Worm (Caenorhabditis elegans) whole organism, L4 larva: ENCODE data around the gene F55B11.6.

Experiments
- F26F4.8 ChIP-seq: fragments of 200-800 bp; sonication (Bioruptor generic); conservative IDR thresholded peaks from 2 replicates; pipeline ENCODE4 v1.3.6; 2022; ENCODE audit warnings: missing genetic modification characterization, missing compliant biosample characterization
- Y48G9A.11 ChIP-seq: fragments of 200-800 bp; sonication (Bioruptor generic); IDR thresholded peaks from 2 replicates; pipeline ENCODE4 v1.3.6; 2022; ENCODE audit warnings: missing genetic modification reagents, missing genetic modification characterization, missing compliant biosample characterization
- Y5F2A.4 ChIP-seq: fragments of 200-800 bp; sonication (Bioruptor generic); optimal IDR thresholded peaks from 2 replicates; lab custom pipeline; 2018; ENCODE audit warnings: mild to moderate bottlenecking, missing genetic modification characterization, missing compliant biosample characterization
- aha-1 ChIP-seq: fragments of 150-350 bp; peaks from one replicate; lab custom pipeline; 2014; ENCODE audit warnings: missing biosample characterization, missing genetic modification characterization
- aly-2 ChIP-seq: sonication (generic microtip); optimal IDR thresholded peaks from 2 replicates; lab custom pipeline; 2018; ENCODE audit warnings: missing biosample characterization, missing genetic modification characterization
- arid-1 ChIP-seq: fragments of 200-800 bp; sonication (Bioruptor generic); conservative IDR thresholded peaks from 2 replicates; pipeline ENCODE4 v1.3.6; 2022; ENCODE audit warnings: missing genetic modification reagents, missing genetic modification characterization, missing compliant biosample characterization
- ceh-32 ChIP-seq: sonication (generic microtip); optimal IDR thresholded peaks from 2 replicates; lab custom pipeline; 2016; ENCODE audit warnings: mild to moderate bottlenecking, missing genetic modification characterization, missing compliant biosample characterization; ENCODE audit not compliant: poor library complexity
- ceh-62 ChIP-seq: sonication (generic microtip); optimal IDR thresholded peaks from 2 replicates; lab custom pipeline; 2017; ENCODE audit warnings: missing biosample characterization, missing genetic modification characterization
- ctbp-1 ChIP-seq: fragments of 200-800 bp; sonication (Bioruptor generic); IDR thresholded peaks from 2 replicates; pipeline ENCODE4 v1.3.6; 2022; ENCODE audit warnings: missing genetic modification reagents, missing genetic modification characterization, missing compliant biosample characterization
- daf-12 ChIP-seq: fragments of 150-350 bp; optimal IDR thresholded peaks from 2 replicates; lab custom pipeline; 2014; ENCODE audit warnings: missing biosample characterization, missing genetic modification reagents, missing genetic modification characterization
- daf-16 ChIP-seq, 3 experiments: sonication (generic microtip); optimal IDR thresholded peaks; 2 replicates each; lab custom pipeline; 2016 to 2017; ENCODE audit warnings: missing genetic modification characterization in 3 of 3, missing genetic modification reagents in 3 of 3, mild to moderate bottlenecking in 2 of 3, missing compliant biosample characterization in 2 of 3, missing biosample characterization in 1 of 3, moderate library complexity in 1 of 3
- dmd-6 ChIP-seq: fragments of 200-800 bp; sonication (Bioruptor generic); IDR thresholded peaks from 2 replicates; pipeline ENCODE4 v1.3.6; 2022; ENCODE audit warnings: missing genetic modification reagents, missing genetic modification characterization, missing compliant biosample characterization
- dmd-8 ChIP-seq: fragments of 200-800 bp; sonication (Bioruptor generic); IDR thresholded peaks from 2 replicates; pipeline ENCODE4 v1.3.6; 2022; ENCODE audit warnings: missing genetic modification characterization, missing compliant biosample characterization
- dmd-9 ChIP-seq: fragments of 200-800 bp; sonication (Bioruptor generic); IDR thresholded peaks from 2 replicates; pipeline ENCODE4 v1.3.6; 2022; ENCODE audit warnings: missing genetic modification reagents, missing genetic modification characterization, missing compliant biosample characterization
- dpl-1 ChIP-seq: fragments of 150-350 bp; optimal IDR thresholded peaks from 2 replicates; lab custom pipeline; 2014; ENCODE audit warnings: missing biosample characterization, missing genetic modification reagents, missing genetic modification characterization
- dve-1 ChIP-seq: sonication (generic microtip); optimal IDR thresholded peaks from 2 replicates; lab custom pipeline; 2017; ENCODE audit warnings: antibody characterized with exemption, mild to moderate bottlenecking, missing genetic modification characterization, missing compliant biosample characterization; ENCODE audit not compliant: insufficient read depth
- egl-43 ChIP-seq: fragments of 200-800 bp; sonication (Bioruptor generic); IDR thresholded peaks from 2 replicates; pipeline ENCODE4 v1.3.6; 2022; ENCODE audit warnings: missing genetic modification reagents, missing genetic modification characterization, missing compliant biosample characterization
- hlh-11 ChIP-seq: fragments of 200-800 bp; sonication (Bioruptor generic); optimal IDR thresholded peaks from 2 replicates; lab custom pipeline; 2018; ENCODE audit warnings: mild to moderate bottlenecking, missing genetic modification characterization, missing compliant biosample characterization
- hlh-30 ChIP-seq: sonication (generic microtip); optimal IDR thresholded peaks from 2 replicates; lab custom pipeline; 2017; ENCODE audit warnings: antibody characterized with exemption, mild to moderate bottlenecking, missing genetic modification characterization, missing compliant biosample characterization; ENCODE audit not compliant: insufficient read depth
- jun-1 ChIP-seq: fragments of 150-350 bp; optimal IDR thresholded peaks from 2 replicates; lab custom pipeline; 2014; ENCODE audit warnings: missing biosample characterization, missing genetic modification reagents, missing genetic modification characterization
- lin-1 ChIP-seq: fragments of 200-800 bp; sonication (Bioruptor generic); IDR thresholded peaks from 2 replicates; pipeline ENCODE4 v1.3.6; 2022; ENCODE audit warnings: missing genetic modification reagents, missing genetic modification characterization, missing compliant biosample characterization
- lin-13 ChIP-seq: fragments of 150-350 bp; optimal IDR thresholded peaks from 2 replicates; lab custom pipeline; 2014; ENCODE audit warnings: missing biosample characterization, missing genetic modification reagents, missing genetic modification characterization
- lin-15B ChIP-seq: fragments of 150-350 bp; sonication (generic microtip); optimal IDR thresholded peaks from 3 replicates; lab custom pipeline; 2014; ENCODE audit warnings: missing biosample characterization, missing genetic modification characterization
- lir-3 ChIP-seq: sonication (generic microtip); optimal IDR thresholded peaks from 2 replicates; lab custom pipeline; 2016; ENCODE audit warnings: mild to moderate bottlenecking, missing genetic modification characterization, missing compliant biosample characterization
- mdl-1 ChIP-seq, 2 experiments: fragments of 150-350 bp in 1 of 2; sonication (generic microtip) in 1 of 2; optimal IDR thresholded peaks; 2 replicates each; lab custom pipeline; 2014 to 2017; ENCODE audit warnings: missing biosample characterization in 2 of 2, missing genetic modification characterization in 2 of 2
- mep-1 ChIP-seq: fragments of 150-350 bp; sonication (generic microtip); optimal IDR thresholded peaks from 3 replicates; lab custom pipeline; 2014; ENCODE audit warnings: missing biosample characterization, missing genetic modification characterization
- mes-2 ChIP-seq: sonication (generic microtip); optimal IDR thresholded peaks from 2 replicates; lab custom pipeline; 2016; ENCODE audit warnings: missing genotype, mild to moderate bottlenecking, missing genetic modification characterization, missing compliant biosample characterization; ENCODE audit not compliant: poor library complexity, severe bottlenecking
- mxl-3 ChIP-seq: fragments of 200-800 bp; sonication (Bioruptor generic); optimal IDR thresholded peaks from 2 replicates; lab custom pipeline; 2018; ENCODE audit warnings: mild to moderate bottlenecking, missing genetic modification characterization, missing compliant biosample characterization
- nhr-102 ChIP-seq: sonication (generic microtip); optimal IDR thresholded peaks from 2 replicates; lab custom pipeline; 2016; ENCODE audit warnings: mild to moderate bottlenecking, missing genetic modification characterization, moderate library complexity, missing compliant biosample characterization
- nhr-111 ChIP-seq: fragments of 200-800 bp; sonication (Bioruptor generic); optimal IDR thresholded peaks from 2 replicates; lab custom pipeline; 2018; ENCODE audit warnings: mild to moderate bottlenecking, missing genetic modification characterization, missing compliant biosample characterization
- nhr-28 ChIP-seq: fragments of 150-350 bp; optimal IDR thresholded peaks from 2 replicates; lab custom pipeline; 2014; ENCODE audit warnings: missing biosample characterization, missing genetic modification characterization
- nhr-48 ChIP-seq: sonication (generic microtip); optimal IDR thresholded peaks from 2 replicates; lab custom pipeline; 2016; ENCODE audit warnings: mild to moderate bottlenecking, missing genetic modification characterization, missing compliant biosample characterization
- nhr-6 ChIP-seq: fragments of 150-350 bp; optimal IDR thresholded peaks from 2 replicates; lab custom pipeline; 2014; ENCODE audit warnings: missing biosample characterization, missing genetic modification characterization
- nhr-76 ChIP-seq: fragments of 150-350 bp; optimal IDR thresholded peaks from 2 replicates; lab custom pipeline; 2014; ENCODE audit warnings: missing biosample characterization, missing genetic modification characterization
- nhr-77 ChIP-seq: fragments of 150-350 bp; optimal IDR thresholded peaks from 2 replicates; lab custom pipeline; 2014; ENCODE audit warnings: missing biosample characterization, missing genetic modification characterization
- php-3 ChIP-seq: fragments of 200-800 bp; sonication (Bioruptor generic); IDR thresholded peaks from 2 replicates; pipeline ENCODE4 v1.3.6; 2022; ENCODE audit warnings: missing genetic modification reagents, missing genetic modification characterization, missing compliant biosample characterization
- pqm-1 ChIP-seq: sonication (generic microtip); optimal IDR thresholded peaks from 2 replicates; lab custom pipeline; 2017; ENCODE audit warnings: missing biosample characterization, missing genetic modification characterization
- saeg-2 ChIP-seq: fragments of 200-800 bp; sonication (Bioruptor generic); IDR thresholded peaks from 2 replicates; pipeline ENCODE4 v1.3.6; 2022; ENCODE audit warnings: missing genetic modification reagents, missing genetic modification characterization, missing compliant biosample characterization
- skn-1 ChIP-seq: fragments of 150-350 bp; optimal IDR thresholded peaks from 2 replicates; lab custom pipeline; 2014; ENCODE audit warnings: missing biosample characterization, missing genetic modification characterization
- snpc-4 ChIP-seq: fragments of 150-350 bp; optimal IDR thresholded peaks from 2 replicates; lab custom pipeline; 2014; ENCODE audit warnings: missing biosample characterization, missing genetic modification characterization
- spr-1 ChIP-seq: sonication (generic microtip); optimal IDR thresholded peaks from 2 replicates; lab custom pipeline; 2016; ENCODE audit warnings: mild to moderate bottlenecking, missing genetic modification characterization, missing compliant biosample characterization
- tra-1 ChIP-seq: fragments of 200-800 bp; sonication (Bioruptor generic); IDR thresholded peaks from 2 replicates; pipeline ENCODE4 v1.3.6; 2022; ENCODE audit warnings: missing genetic modification reagents, missing genetic modification characterization, missing compliant biosample characterization
- unc-62 ChIP-seq, 3 experiments: fragments of 150-350 bp in 1 of 3; sonication (generic microtip); optimal IDR thresholded peaks in 2 of 3; peaks in 1 of 3; 1 replicate in 1 of 3; 2 replicates in 2 of 3; lab custom pipeline; 2014 to 2017; ENCODE audit warnings: missing biosample characterization in 3 of 3, missing genetic modification characterization in 3 of 3, missing genetic modification reagents in 3 of 3, missing genotype in 1 of 3
- vab-7 ChIP-seq: fragments of 200-800 bp; sonication (Bioruptor generic); IDR thresholded peaks from 2 replicates; pipeline ENCODE4 v1.3.6; 2022; ENCODE audit warnings: missing genetic modification reagents, missing genetic modification characterization, missing compliant biosample characterization
- zag-1 ChIP-seq: fragments of 150-350 bp; optimal IDR thresholded peaks from 2 replicates; lab custom pipeline; 2014; ENCODE audit warnings: missing biosample characterization, missing genetic modification characterization
- zip-11 ChIP-seq: fragments of 200-800 bp; sonication (Bioruptor generic); IDR thresholded peaks from 2 replicates; pipeline ENCODE4 v1.3.6; 2022; ENCODE audit warnings: missing genetic modification characterization, missing compliant biosample characterization
- ztf-7 ChIP-seq: fragments of 150-350 bp; optimal IDR thresholded peaks from 2 replicates; lab custom pipeline; 2014; ENCODE audit warnings: missing biosample characterization, missing genetic modification characterization

The F55B11.6 gene

ce11 chrIV:14414200-14414599 lies 2.8 kb downstream of the F55B11.6 start (continued):
- no peak for TF ChIP-seq Y48G9A.11 (GFP tag; lab: Robert Waterston, UW)
- TF ChIP-seq, all 104 proteins: peak for 19

ce11 chrIV:14413386-14413785 lies 3.6 kb downstream of the F55B11.6 start:
- TF ChIP-seq ctbp-1 (GFP tag; lab: Robert Waterston, UW) (no peak), unc-62 (GFP tag; optimal IDR thresholded peaks at IDR 0.05 in 1 of 2; lab: Kevin White, UChicago) (peak in 1 of 2 experiments; percentile 63), unc-62 (tag; optimal IDR thresholded peaks at IDR 0.05; lab: Kevin White, UChicago) (no peak), dmd-8 (no peak), dpl-1 (GFP tag; lab: Kevin White, UChicago) (no peak), php-3 (GFP tag; lab: Robert Waterston, UW) (peak; percentile 93), lin-1 (GFP tag; lab: Robert Waterston, UW) (peak; percentile 67), jun-1 (no peak), saeg-2 (no peak), nhr-48 (tag; lab: Kevin White, UChicago) (peak; percentile 57), skn-1 (tag; lab: Kevin White, UChicago) (no peak), mes-2 (tag; lab: Kevin White, UChicago) (no peak), arid-1 (GFP tag; lab: Robert Waterston, UW) (no peak), hlh-11 (tag; lab: Kevin White, UChicago) (peak; percentile 84), Y48G9A.11 (GFP tag; lab: Robert Waterston, UW) (no peak), mdl-1 (tag; optimal IDR thresholded peaks at IDR 0.05; lab: Kevin White, UChicago) (peak in 1 of 2 experiments; percentile 58), hlh-30 (tag; lab: Kevin White, UChicago) (peak; percentile 86), nhr-111 (GFP tag; lab: Kevin White, UChicago) (no peak), F26F4.8 (GFP tag; lab: Robert Waterston, UW) (no peak), dmd-6 (GFP tag; lab: Robert Waterston, UW) (peak; percentile 94), daf-16 (GFP tag; optimal IDR thresholded peaks at IDR 0.05; lab: Kevin White, UChicago) (peak in 1 of 2 experiments; percentile 58), daf-16 (tag; optimal IDR thresholded peaks at IDR 0.05; lab: Kevin White, UChicago) (peak; percentile 94), pqm-1 (tag; lab: Kevin White, UChicago) (peak; percentile 86), nhr-6 (peak; percentile 32), vab-7 (GFP tag; lab: Robert Waterston, UW) (no peak), ztf-7 (tag; lab: Kevin White, UChicago) (peak; percentile 54), tra-1 (GFP tag; lab: Robert Waterston, UW) (peak; percentile 48; the same call in 1 of the 2 replicates), spr-1 (tag; lab: Kevin White, UChicago) (no peak), ceh-62 (tag; lab: Kevin White, UChicago) (no peak), Y5F2A.4 (no peak), zag-1 (no peak), lin-15B (tag; lab: Kevin White, UChicago) (no peak), nhr-77 (tag; lab: Kevin White, UChicago) (peak; percentile 45), aly-2 (tag; lab: Kevin White, UChicago) (no peak), ceh-32 (tag; lab: Kevin White, UChicago) (no peak), snpc-4 (no peak), mep-1 (peak; percentile 14), dve-1 (tag; lab: Kevin White, UChicago) (peak; percentile 92), nhr-28 (peak; percentile 50), daf-12 (tag; lab: Kevin White, UChicago) (no peak), nhr-76 (tag; lab: Kevin White, UChicago) (no peak), zip-11 (GFP tag; lab: Robert Waterston, UW) (no peak), lin-13 (GFP tag; lab: Kevin White, UChicago) (no peak), nhr-102 (tag; lab: Kevin White, UChicago) (peak; percentile 56), mxl-3 (GFP tag; lab: Kevin White, UChicago) (peak; percentile 46), lir-3 (no peak), dmd-9 (no peak), aha-1 (tag; lab: Kevin White, UChicago) (peak; percentile 58), egl-43 (no peak)
- TF ChIP-seq, all 104 proteins: peak for 20
